5 fruit fly cellular contexts compared by ENCODE assay signal in genomic region chr3L:17238129-17238732, dm6.
A peak's percentile ranks its signal among the peaks of the same experiment; 100 is the strongest.
TF ChIP-seq lines count a peak whose summit lies in the region.

Gene Rbp6, minus strand, starts transcription at chr3L:17238212.

- TF ChIP-seq CTCF in whole organism, embryonic (GFP tag; optimal IDR thresholded peaks at IDR 0.05; lab: Kevin White, UChicago): peak; percentile 71

TF ChIP-seq in whole organism, adult, 20 proteins besides CTCF, POLR2A, EP300 and RAD21 (continues in another document):
- TF ChIP-seq cnc (optimal IDR thresholded peaks at IDR 0.05; lab: Kevin White, UChicago) (no peak), Clk (GFP tag; optimal IDR thresholded peaks at IDR 0.05; lab: Kevin White, UChicago) (no peak), CG5204 (GFP tag; optimal IDR thresholded peaks at IDR 0.05; lab: Kevin White, UChicago) (no peak), Hr96 (GFP tag; optimal IDR thresholded peaks at IDR 0.05; lab: Kevin White, UChicago) (no peak), ovo (GFP tag; optimal IDR thresholded peaks at IDR 0.05; lab: Kevin White, UChicago) (no peak), CG14711 (tag; optimal IDR thresholded peaks at IDR 0.05; lab: Kevin White, UChicago) (no peak), CG12768 (GFP tag; optimal IDR thresholded peaks at IDR 0.05; lab: Kevin White, UChicago) (peak; percentile 37), CG7045 (GFP tag; optimal IDR thresholded peaks at IDR 0.05; lab: Kevin White, UChicago) (no peak), CG11617 (GFP tag; optimal IDR thresholded peaks at IDR 0.05; lab: Kevin White, UChicago) (no peak), tj (GFP tag; optimal IDR thresholded peaks at IDR 0.05; lab: Kevin White, UChicago) (peak; percentile 35), CG33017 (tag; optimal IDR thresholded peaks at IDR 0.05; lab: Kevin White, UChicago) (no peak), CG7101 (tag; optimal IDR thresholded peaks at IDR 0.05; lab: Kevin White, UChicago) (peak; percentile 8), cic (GFP tag; optimal IDR thresholded peaks at IDR 0.05; lab: Kevin White, UChicago) (peak; percentile 57), CG1620 (GFP tag; optimal IDR thresholded peaks at IDR 0.05; lab: Kevin White, UChicago) (no peak), bab1 (GFP tag; optimal IDR thresholded peaks at IDR 0.05; lab: Kevin White, UChicago) (no peak), toe (GFP tag; optimal IDR thresholded peaks at IDR 0.05; lab: Kevin White, UChicago) (no peak), kay (GFP tag; lab: Kevin White, UChicago; ENCODE audit: borderline replicate concordance) (no peak), Crg-1 (GFP tag; optimal IDR thresholded peaks at IDR 0.05; lab: Kevin White, UChicago) (no peak), pad (GFP tag; optimal IDR thresholded peaks at IDR 0.05; lab: Kevin White, UChicago) (no peak)

TF ChIP-seq in whole organism, embryonic, 481 proteins besides CTCF, POLR2A, EP300 and RAD21 (continues in another document):
- TF ChIP-seq Meics (GFP tag; optimal IDR thresholded peaks at IDR 0.05; lab: Kevin White, UChicago) (no peak), dm (GFP tag; optimal IDR thresholded peaks at IDR 0.05; lab: Kevin White, UChicago) (no peak), fd3F (GFP tag; optimal IDR thresholded peaks at IDR 0.05; lab: Kevin White, UChicago) (no peak), CG31388 (GFP tag; optimal IDR thresholded peaks at IDR 0.05; lab: Kevin White, UChicago) (no peak), croc (GFP tag; conservative IDR thresholded peaks at IDR 0.05; lab: Robert Waterston, UW) (no peak), pfk (GFP tag; optimal IDR thresholded peaks at IDR 0.05; lab: Kevin White, UChicago) (no peak), Hand (GFP tag; optimal IDR thresholded peaks at IDR 0.05; lab: Kevin White, UChicago) (no peak), CG11695 (GFP tag; IDR thresholded peaks at IDR 0.05; lab: Robert Waterston, UW) (0 out of 3 replicates have a peak, but pooled peaks have one; percentile 34), CG10543 (GFP tag; optimal IDR thresholded peaks at IDR 0.05; lab: Kevin White, UChicago) (no peak), CG2875 (GFP tag; optimal IDR thresholded peaks at IDR 0.05; lab: Kevin White, UChicago) (no peak), Abd-B (GFP tag; optimal IDR thresholded peaks at IDR 0.05; lab: Kevin White, UChicago) (no peak), MTF-1 (GFP tag; optimal IDR thresholded peaks at IDR 0.05; lab: Kevin White, UChicago; ENCODE audit: borderline replicate concordance) (no peak), zfh1 (GFP tag; IDR thresholded peaks at IDR 0.05; lab: Robert Waterston, UW) (peak; percentile 46; the same call in 2 of the 3 replicates), exex (tag; optimal IDR thresholded peaks at IDR 0.05; lab: Kevin White, UChicago) (no peak), chm (GFP tag; IDR thresholded peaks at IDR 0.05; lab: Robert Waterston, UW) (no peak; the same call in 1 of the 2 replicates), Deaf1 (tag; optimal IDR thresholded peaks at IDR 0.05; lab: Kevin White, UChicago) (no peak), D19A (tag; optimal IDR thresholded peaks at IDR 0.05; lab: Kevin White, UChicago) (no peak), eyg (GFP tag; optimal IDR thresholded peaks at IDR 0.05; lab: Kevin White, UChicago) (no peak), amos (GFP tag; IDR thresholded peaks at IDR 0.05; lab: Robert Waterston, UW; ENCODE audit: partially characterized antibody) (no peak)

TF ChIP-seq in whole organism, prepupa, 60 proteins besides CTCF, POLR2A, EP300 and RAD21 (continues in another document):
- TF ChIP-seq Eip78C (GFP tag; lab: Kevin White, UChicago) (peak; percentile 84), dac (GFP tag; optimal IDR thresholded peaks at IDR 0.05; lab: Kevin White, UChicago) (no peak), fkh (GFP tag; optimal IDR thresholded peaks at IDR 0.05; lab: Kevin White, UChicago) (no peak), fd59A (GFP tag; optimal IDR thresholded peaks at IDR 0.05; lab: Kevin White, UChicago) (no peak), net (GFP tag; optimal IDR thresholded peaks at IDR 0.05; lab: Kevin White, UChicago) (peak; percentile 38), Ets96B (tag; optimal IDR thresholded peaks at IDR 0.05; lab: Kevin White, UChicago) (no peak), Eip93F (GFP tag; optimal IDR thresholded peaks at IDR 0.05; lab: Kevin White, UChicago) (no peak), CG7368 (GFP tag; optimal IDR thresholded peaks at IDR 0.05; lab: Kevin White, UChicago) (no peak), CG11902 (GFP tag; optimal IDR thresholded peaks at IDR 0.05; lab: Kevin White, UChicago) (no peak), eg (GFP tag; IDR thresholded peaks at IDR 0.05; lab: Robert Waterston, UW) (peak; percentile 81), Met (GFP tag; optimal IDR thresholded peaks at IDR 0.05; lab: Kevin White, UChicago) (peak; percentile 48), CG1621 (tag; optimal IDR thresholded peaks at IDR 0.05; lab: Kevin White, UChicago) (no peak), fd85E (GFP tag; optimal IDR thresholded peaks at IDR 0.05; lab: Kevin White, UChicago) (no peak), CG6792 (GFP tag; optimal IDR thresholded peaks at IDR 0.05; lab: Kevin White, UChicago) (peak; percentile 40), CG8632 (GFP tag; optimal IDR thresholded peaks at IDR 0.05; lab: Kevin White, UChicago) (peak; percentile 29), CG31627 (GFP tag; optimal IDR thresholded peaks at IDR 0.05; lab: Kevin White, UChicago) (peak; percentile 46), salr (GFP tag; optimal IDR thresholded peaks at IDR 0.05; lab: Kevin White, UChicago) (peak in 1 of 2 experiments; percentile 9), OdsH (GFP tag; optimal IDR thresholded peaks at IDR 0.05; lab: Kevin White, UChicago) (peak; percentile 64), CG6276 (GFP tag; optimal IDR thresholded peaks at IDR 0.05; lab: Kevin White, UChicago) (no peak), CG3032 (tag; optimal IDR thresholded peaks at IDR 0.05; lab: Kevin White, UChicago) (peak; percentile 6)

TF ChIP-seq in whole organism, pupa, 21 proteins besides CTCF, POLR2A, EP300 and RAD21:
- TF ChIP-seq CG14655 (GFP tag; optimal IDR thresholded peaks at IDR 0.05; lab: Kevin White, UChicago) (peak; percentile 59), CG12605 (GFP tag; IDR thresholded peaks at IDR 0.05; lab: Robert Waterston, UW) (no peak), CG17806 (tag; optimal IDR thresholded peaks at IDR 0.05; lab: Kevin White, UChicago) (peak; percentile 37), D1 (tag; optimal IDR thresholded peaks at IDR 0.05; lab: Kevin White, UChicago) (no peak), Pif1A (GFP tag; optimal IDR thresholded peaks at IDR 0.05; lab: Kevin White, UChicago) (peak; percentile 41), CG4496 (GFP tag; IDR thresholded peaks at IDR 0.05; lab: Robert Waterston, UW) (peak; percentile 75), CG8301 (tag; optimal IDR thresholded peaks at IDR 0.05; lab: Kevin White, UChicago) (peak; percentile 49), CG8159 (tag; optimal IDR thresholded peaks at IDR 0.05; lab: Kevin White, UChicago) (no peak), CG15710 (tag; optimal IDR thresholded peaks at IDR 0.05; lab: Kevin White, UChicago) (no peak), Snoo (tag; optimal IDR thresholded peaks at IDR 0.05; lab: Kevin White, UChicago) (peak; percentile 35), gl (tag; optimal IDR thresholded peaks at IDR 0.05; lab: Kevin White, UChicago) (no peak), CG34367 (tag; optimal IDR thresholded peaks at IDR 0.05; lab: Kevin White, UChicago) (no peak), Ets98B (GFP tag; IDR thresholded peaks at IDR 0.05; lab: Robert Waterston, UW) (peak; percentile 64), CG10348 (GFP tag; IDR thresholded peaks at IDR 0.05; lab: Robert Waterston, UW) (peak; percentile 15; the same call in 1 of the 2 replicates), CG32121 (GFP tag; IDR thresholded peaks at IDR 0.05; lab: Robert Waterston, UW) (peak; percentile 41; the same call in 1 of the 2 replicates), fd96Ca (GFP tag; IDR thresholded peaks at IDR 0.05; lab: Robert Waterston, UW) (peak; percentile 34; the same call in 1 of the 3 replicates), EcR (GFP tag; optimal IDR thresholded peaks at IDR 0.05; lab: Kevin White, UChicago) (no peak), CG9948 (tag; optimal IDR thresholded peaks at IDR 0.05; lab: Kevin White, UChicago) (peak; percentile 33), CG13204 (GFP tag; optimal IDR thresholded peaks at IDR 0.05; lab: Kevin White, UChicago) (peak; percentile 63), rn (GFP tag; IDR thresholded peaks at IDR 0.05; lab: Robert Waterston, UW) (no peak), Pif1B (GFP tag; optimal IDR thresholded peaks at IDR 0.05; lab: Kevin White, UChicago) (peak; percentile 34)

TF ChIP-seq in whole organism, wandering third instar larva, 38 proteins besides CTCF, POLR2A, EP300 and RAD21:
- TF ChIP-seq sv (GFP tag; optimal IDR thresholded peaks at IDR 0.05; lab: Kevin White, UChicago): no peak
- TF ChIP-seq N (GFP tag; optimal IDR thresholded peaks at IDR 0.05; lab: Kevin White, UChicago): no peak
- no peak for TF ChIP-seq CrebA (GFP tag; optimal IDR thresholded peaks at IDR 0.05; lab: Kevin White, UChicago; ENCODE audit: borderline replicate concordance)
- TF ChIP-seq Jra (GFP tag; optimal IDR thresholded peaks at IDR 0.05; lab: Kevin White, UChicago): no peak
- no peak for TF ChIP-seq Hr78 (GFP tag; optimal IDR thresholded peaks at IDR 0.05; lab: Kevin White, UChicago)
- TF ChIP-seq GATAd (GFP tag; optimal IDR thresholded peaks at IDR 0.05; lab: Kevin White, UChicago): no peak
- TF ChIP-seq rgr (GFP tag; optimal IDR thresholded peaks at IDR 0.05; lab: Kevin White, UChicago): peak; percentile 36
- no peak for TF ChIP-seq Abd-B (GFP tag; optimal IDR thresholded peaks at IDR 0.05; lab: Kevin White, UChicago)
- TF ChIP-seq Mio (GFP tag; optimal IDR thresholded peaks at IDR 0.05; lab: Kevin White, UChicago): no peak
- no peak for TF ChIP-seq Vsx2 (GFP tag; optimal IDR thresholded peaks at IDR 0.05; lab: Kevin White, UChicago; ENCODE audit: partially characterized antibody)
- peak; percentile 39 for TF ChIP-seq h (GFP tag; optimal IDR thresholded peaks at IDR 0.05; lab: Kevin White, UChicago)
- peak in 1 of 2 experiments; percentile 19 for TF ChIP-seq foxo (GFP tag; optimal IDR thresholded peaks at IDR 0.05; lab: Kevin White, UChicago)
- no peak for TF ChIP-seq tai (GFP tag; optimal IDR thresholded peaks at IDR 0.05; lab: Kevin White, UChicago)
